Fruit fly (Drosophila melanogaster) whole organism, embryonic: ENCODE measurements around the gene rasp.

Experiments used
- ATbp ChIP-seq: fragments of 200-800 bp; sonication (Bioruptor generic); optimal IDR thresholded peaks from 2 replicates; lab custom pipeline; 2017; ENCODE audit warnings: missing biosample characterization, mild to moderate bottlenecking, missing genetic modification characterization, missing genetic modification reagents
- CG10959 ChIP-seq: fragments of 200-800 bp; sonication (Bioruptor generic); IDR thresholded peaks from 2 replicates; pipeline ENCODE4 v1.3.6; 2022; ENCODE audit warnings: missing biosample characterization, missing genetic modification characterization
- CG10979 ChIP-seq: fragments of 200-800 bp; sonication (Bioruptor generic); optimal IDR thresholded peaks from 2 replicates; lab custom pipeline; 2018; ENCODE audit warnings: missing biosample characterization, mild to moderate bottlenecking, missing genetic modification characterization, moderate library complexity
- CG13287 ChIP-seq: fragments of 200-800 bp; sonication (Bioruptor generic); IDR thresholded peaks from 2 replicates; pipeline ENCODE4 v1.3.6; 2022; ENCODE audit warnings: missing biosample characterization, missing genetic modification characterization; ENCODE audit not compliant: partially characterized antibody
- CG13296 ChIP-seq: fragments of 200-800 bp; sonication (Bioruptor generic); optimal IDR thresholded peaks from 3 replicates; lab custom pipeline; 2018; ENCODE audit warnings: missing biosample characterization, mild to moderate bottlenecking, missing genetic modification characterization
- CG14667 ChIP-seq: fragments of 200-800 bp; sonication (Bioruptor generic); IDR thresholded peaks from 2 replicates; pipeline ENCODE4 v1.3.6; 2022; ENCODE audit warnings: missing biosample characterization, missing genetic modification characterization
- CG15601 ChIP-seq: fragments of 200-800 bp; sonication (Bioruptor generic); optimal IDR thresholded peaks from 3 replicates; lab custom pipeline; 2019; ENCODE audit warnings: missing biosample characterization, mild to moderate bottlenecking, missing genetic modification characterization, moderate library complexity
- CG1602 ChIP-seq: fragments of 200-800 bp; sonication (Bioruptor generic); optimal IDR thresholded peaks from 3 replicates; lab custom pipeline; 2016; ENCODE audit warnings: missing biosample characterization, missing genetic modification characterization
- CG1603 ChIP-seq: fragments of 200-800 bp; sonication (Bioruptor generic); optimal IDR thresholded peaks from 2 replicates; lab custom pipeline; 2019; ENCODE audit warnings: missing biosample characterization, mild to moderate bottlenecking, missing genetic modification characterization, moderate library complexity
- CG16779 ChIP-seq: fragments of 200-800 bp; sonication (Bioruptor generic); IDR thresholded peaks from 2 replicates; pipeline ENCODE4 v1.3.6; 2022; ENCODE audit warnings: missing biosample characterization, missing genetic modification characterization
- CG17328 ChIP-seq: fragments of 200-800 bp; sonication (Bioruptor generic); IDR thresholded peaks from 2 replicates; pipeline ENCODE4 v1.3.6; 2022; ENCODE audit warnings: missing biosample characterization, missing genetic modification characterization
- CG17568 ChIP-seq: fragments of 200-800 bp; sonication (Bioruptor generic); optimal IDR thresholded peaks from 2 replicates; lab custom pipeline; 2018; ENCODE audit warnings: missing biosample characterization, mild to moderate bottlenecking, missing genetic modification characterization, moderate library complexity
- CG18262 ChIP-seq: fragments of 200-800 bp; optimal IDR thresholded peaks from 3 replicates; lab custom pipeline; 2019; ENCODE audit warnings: missing biosample characterization, mild to moderate bottlenecking, missing genetic modification characterization, moderate library complexity
- CG18476 ChIP-seq: fragments of 200-800 bp; sonication (Bioruptor generic); optimal IDR thresholded peaks from 2 replicates; lab custom pipeline; 2016; ENCODE audit warnings: missing biosample characterization, mild to moderate bottlenecking, missing genetic modification characterization
- CG2120 ChIP-seq: fragments of 200-800 bp; sonication (Bioruptor generic); optimal IDR thresholded peaks from 3 replicates; lab custom pipeline; 2016; ENCODE audit warnings: missing biosample characterization, missing genetic modification characterization
- CG2199 ChIP-seq: fragments of 200-800 bp; sonication (Bioruptor generic); IDR thresholded peaks from 3 replicates; pipeline ENCODE4 v1.3.6; 2022; ENCODE audit warnings: missing biosample characterization, missing genetic modification characterization
- CG2889 ChIP-seq: fragments of 200-800 bp; sonication (Bioruptor generic); IDR thresholded peaks from 3 replicates; pipeline ENCODE4 v1.3.6; 2022; ENCODE audit warnings: missing biosample characterization, missing genetic modification characterization
- CG30431 ChIP-seq: fragments of 200-800 bp; sonication (Bioruptor generic); optimal IDR thresholded peaks from 2 replicates; lab custom pipeline; 2017; ENCODE audit warnings: missing biosample characterization, missing genetic modification characterization
- CG31365 ChIP-seq: fragments of 200-800 bp; sonication (Bioruptor generic); optimal IDR thresholded peaks from 2 replicates; lab custom pipeline; 2018; ENCODE audit warnings: missing biosample characterization, mild to moderate bottlenecking, missing genetic modification characterization
- CG33557 ChIP-seq: fragments of 200-800 bp; sonication (Bioruptor generic); optimal IDR thresholded peaks from 2 replicates; lab custom pipeline; 2019; ENCODE audit warnings: missing biosample characterization, mild to moderate bottlenecking, missing genetic modification characterization, moderate library complexity
- CG3995 ChIP-seq: fragments of 200-800 bp; sonication (Bioruptor generic); optimal IDR thresholded peaks from 3 replicates; lab custom pipeline; 2016; ENCODE audit warnings: missing biosample characterization, missing genetic modification characterization
- CG4424 ChIP-seq: fragments of 200-800 bp; sonication (Bioruptor generic); optimal IDR thresholded peaks from 3 replicates; lab custom pipeline; 2016; ENCODE audit warnings: missing biosample characterization, missing genetic modification characterization
- CG7987 ChIP-seq: fragments of 200-800 bp; sonication (Bioruptor generic); optimal IDR thresholded peaks from 2 replicates; lab custom pipeline; 2018; ENCODE audit warnings: missing biosample characterization, mild to moderate bottlenecking, missing genetic modification characterization, moderate library complexity
- CG8944 ChIP-seq: fragments of 200-800 bp; sonication (Bioruptor generic); optimal IDR thresholded peaks from 3 replicates; lab custom pipeline; 2016; ENCODE audit warnings: missing biosample characterization, missing genetic modification characterization
- Deaf1 ChIP-seq: fragments of 200-800 bp; optimal IDR thresholded peaks from 3 replicates; lab custom pipeline; 2019; ENCODE audit warnings: missing biosample characterization, mild to moderate bottlenecking, missing genetic modification characterization, moderate library complexity
- Ets97D ChIP-seq: fragments of 200-800 bp; sonication (Bioruptor generic); optimal IDR thresholded peaks from 3 replicates; lab custom pipeline; 2016; ENCODE audit warnings: missing biosample characterization, missing genetic modification characterization
- GATAe ChIP-seq: fragments of 200-800 bp; sonication (Bioruptor generic); conservative IDR thresholded peaks from 2 replicates; pipeline ENCODE4 v1.3.6; 2022; ENCODE audit warnings: missing biosample characterization, missing genetic modification characterization
- Hr78 ChIP-seq, 2 experiments: fragments of 200-800 bp in 1 of 2; fragments of >200 bp in 1 of 2; sonication (Bioruptor generic) in 1 of 2; optimal IDR thresholded peaks; 2 replicates each; lab custom pipeline; 2017 to 2019; ENCODE audit warnings: missing biosample characterization in 2 of 2, missing genetic modification characterization in 2 of 2, mild to moderate bottlenecking in 1 of 2, moderate library complexity in 1 of 2
- Lpt ChIP-seq: fragments of >200 bp; optimal IDR thresholded peaks from 2 replicates; lab custom pipeline; 2018; ENCODE audit warnings: missing biosample characterization, missing genetic modification characterization
- MBD-R2 ChIP-seq: fragments of 200-800 bp; sonication (Bioruptor generic); IDR thresholded peaks from 2 replicates; pipeline ENCODE4 v1.3.6; 2022; ENCODE audit warnings: missing biosample characterization, missing genetic modification characterization
- Med ChIP-seq: fragments of 200-800 bp; sonication (Bioruptor generic); peaks from one replicate; lab custom pipeline; 2016; ENCODE audit warnings: missing biosample characterization, missing genetic modification characterization, mild to moderate bottlenecking, inconsistent platforms, moderate library complexity
- Myb ChIP-seq: fragments of 200-800 bp; sonication (Bioruptor generic); optimal IDR thresholded peaks from 2 replicates; lab custom pipeline; 2016; ENCODE audit warnings: missing biosample characterization, missing genetic modification characterization
- Side ChIP-seq: fragments of 200-800 bp; sonication (Bioruptor generic); optimal IDR thresholded peaks from 2 replicates; lab custom pipeline; 2016; ENCODE audit warnings: missing biosample characterization, missing genetic modification characterization
- ara ChIP-seq: fragments of 200-800 bp; sonication (Bioruptor generic); IDR thresholded peaks from 2 replicates; pipeline ENCODE4 v1.3.6; 2022; ENCODE audit warnings: missing biosample characterization, missing genetic modification characterization
- az2 ChIP-seq: fragments of 200-800 bp; sonication (Bioruptor generic); optimal IDR thresholded peaks from 3 replicates; lab custom pipeline; 2016; ENCODE audit warnings: missing biosample characterization, missing genetic modification characterization
- bbx ChIP-seq: fragments of 200-800 bp; sonication (Bioruptor generic); IDR thresholded peaks from 2 replicates; pipeline ENCODE4 v1.3.6; 2022; ENCODE audit warnings: missing biosample characterization, missing genetic modification characterization; ENCODE audit not compliant: partially characterized antibody
- br ChIP-seq: fragments of >200 bp; optimal IDR thresholded peaks from 2 replicates; lab custom pipeline; 2017
- crc ChIP-seq: fragments of 200-800 bp; sonication (Bioruptor generic); optimal IDR thresholded peaks from 2 replicates; lab custom pipeline; 2016; ENCODE audit warnings: missing biosample characterization, missing genetic modification characterization
- da ChIP-seq: fragments of 200-800 bp; sonication (Bioruptor generic); optimal IDR thresholded peaks from 2 replicates; lab custom pipeline; 2016; ENCODE audit warnings: missing biosample characterization, missing genetic modification characterization
- ind ChIP-seq: fragments of 200-800 bp; sonication (Bioruptor generic); optimal IDR thresholded peaks from 3 replicates; lab custom pipeline; 2016; ENCODE audit warnings: missing biosample characterization, missing genetic modification characterization
- knrl ChIP-seq: fragments of 200-800 bp; sonication (Bioruptor generic); IDR thresholded peaks from 3 replicates; pipeline ENCODE4 v1.3.6; 2022; ENCODE audit warnings: missing biosample characterization, missing genetic modification characterization; ENCODE audit not compliant: partially characterized antibody
- lab ChIP-seq: fragments of 200-800 bp; sonication (Bioruptor generic); optimal IDR thresholded peaks from 3 replicates; lab custom pipeline; 2017; ENCODE audit warnings: missing biosample characterization, missing genetic modification characterization, mild to moderate bottlenecking, moderate library complexity, missing genetic modification reagents
- mam ChIP-seq: fragments of 200-800 bp; sonication (Bioruptor generic); optimal IDR thresholded peaks from 3 replicates; lab custom pipeline; 2016; ENCODE audit warnings: missing biosample characterization, missing genetic modification characterization
- nau ChIP-seq: fragments of 200-800 bp; sonication (Bioruptor generic); optimal IDR thresholded peaks from 3 replicates; lab custom pipeline; 2017; ENCODE audit warnings: missing biosample characterization, mild to moderate bottlenecking, missing genetic modification characterization, missing genetic modification reagents
- run ChIP-seq: fragments of 200-800 bp; sonication (Bioruptor generic); optimal IDR thresholded peaks from 3 replicates; lab custom pipeline; 2018; ENCODE audit warnings: missing biosample characterization, mild to moderate bottlenecking, missing genetic modification characterization
- salm ChIP-seq: fragments of 200-800 bp; sonication (Bioruptor generic); optimal IDR thresholded peaks from 2 replicates; lab custom pipeline; 2018; ENCODE audit warnings: missing biosample characterization, mild to moderate bottlenecking, missing genetic modification characterization
- sim ChIP-seq: fragments of 200-800 bp; sonication (Bioruptor generic); IDR thresholded peaks from 2 replicates; pipeline ENCODE4 v1.3.6; 2022; ENCODE audit warnings: missing biosample characterization, missing genetic modification characterization
- sima ChIP-seq: fragments of 200-800 bp; sonication (Bioruptor generic); optimal IDR thresholded peaks from 2 replicates; lab custom pipeline; 2016; ENCODE audit warnings: missing biosample characterization, missing genetic modification characterization
- tin ChIP-seq: fragments of 200-800 bp; sonication (Bioruptor generic); optimal IDR thresholded peaks from 3 replicates; lab custom pipeline; 2016; ENCODE audit warnings: missing biosample characterization, missing genetic modification characterization
- trem ChIP-seq: fragments of 200-800 bp; optimal IDR thresholded peaks from 3 replicates; lab custom pipeline; 2019; ENCODE audit warnings: missing biosample characterization, mild to moderate bottlenecking, missing genetic modification characterization, moderate library complexity
- tup ChIP-seq: fragments of 200-800 bp; sonication (Bioruptor generic); optimal IDR thresholded peaks from 2 replicates; lab custom pipeline; 2016; ENCODE audit warnings: missing biosample characterization, mild to moderate bottlenecking, missing genetic modification characterization, moderate library complexity
- twi ChIP-seq: fragments of 200-800 bp; optimal IDR thresholded peaks from 2 replicates; lab custom pipeline; 2019; ENCODE audit warnings: missing biosample characterization, mild to moderate bottlenecking, missing genetic modification characterization, moderate library complexity

Gene rasp

dm6 chr3L:3197464-3197863 lies 35.5 kb downstream of the rasp start, which contains the start of gene CG14966 (continued):
- TF ChIP-seq trem (tag; lab: Kevin White, UChicago): peak; percentile 76
- TF ChIP-seq CG2889 (GFP tag; lab: Robert Waterston, UW): no peak
- TF ChIP-seq CG1603 (tag; lab: Kevin White, UChicago): peak; percentile 66
- TF ChIP-seq CG30431 (GFP tag; lab: Kevin White, UChicago): no peak
- peak; percentile 66 for TF ChIP-seq CG2120
- peak; percentile 96 for TF ChIP-seq bbx (GFP tag; lab: Robert Waterston, UW)
- TF ChIP-seq Deaf1 (tag; lab: Kevin White, UChicago): peak; percentile 0
- no peak for TF ChIP-seq CG33557
- no peak for TF ChIP-seq CG16779 (GFP tag; lab: Robert Waterston, UW)
- peak; percentile 95 for TF ChIP-seq Myb (GFP tag; lab: Kevin White, UChicago)
- no peak for TF ChIP-seq salm (tag; lab: Kevin White, UChicago)
- peak; percentile 39 for TF ChIP-seq tin (GFP tag; lab: Kevin White, UChicago)
- no peak for TF ChIP-seq CG8944 (GFP tag; lab: Kevin White, UChicago)
- TF ChIP-seq twi (tag; lab: Kevin White, UChicago): no peak
- TF ChIP-seq az2 (GFP tag; lab: Kevin White, UChicago): peak; percentile 17
- peak; percentile 1 for TF ChIP-seq CG4424 (GFP tag; lab: Kevin White, UChicago)
- TF ChIP-seq Ets97D (GFP tag; lab: Kevin White, UChicago): peak; percentile 67
- TF ChIP-seq ATbp (GFP tag; lab: Kevin White, UChicago): no peak
- no peak for TF ChIP-seq CG17568 (GFP tag; lab: Kevin White, UChicago)
- no peak for TF ChIP-seq sima (GFP tag; lab: Kevin White, UChicago)
- TF ChIP-seq Side (GFP tag; lab: Kevin White, UChicago): peak; percentile 25
- TF ChIP-seq CG18262 (tag; lab: Kevin White, UChicago): peak; percentile 7
- peak; percentile 62 for TF ChIP-seq mam (GFP tag; lab: Kevin White, UChicago)
- no peak for TF ChIP-seq GATAe (GFP tag; lab: Robert Waterston, UW)
- TF ChIP-seq sim (GFP tag; lab: Robert Waterston, UW): no peak
- TF ChIP-seq CG10979 (tag; lab: Kevin White, UChicago): peak; percentile 1
- TF ChIP-seq ara (GFP tag; lab: Robert Waterston, UW): no peak
- TF ChIP-seq CG1602 (GFP tag; lab: Kevin White, UChicago): no peak
- no peak for TF ChIP-seq CG18476 (GFP tag; lab: Kevin White, UChicago)
- TF ChIP-seq CG13296 (GFP tag; lab: Kevin White, UChicago): no peak
- peak; percentile 19 for TF ChIP-seq ind (GFP tag; lab: Kevin White, UChicago)
- no peak for TF ChIP-seq br (lab: Kevin White, UChicago)
- peak; percentile 2 for TF ChIP-seq CG7987 (GFP tag; lab: Kevin White, UChicago)
- TF ChIP-seq CG31365 (tag; lab: Kevin White, UChicago): no peak
- no peak for TF ChIP-seq run (tag; lab: Kevin White, UChicago)
- TF ChIP-seq CG2199 (GFP tag; lab: Robert Waterston, UW): peak; percentile 22; the same call in 2 of the 3 replicates
- TF ChIP-seq lab (GFP tag; lab: Kevin White, UChicago): peak; percentile 14
- TF ChIP-seq Med (GFP tag; lab: Kevin White, UChicago): peak; percentile 89
- TF ChIP-seq CG13287: peak; percentile 96
- no peak for TF ChIP-seq CG15601 (tag; lab: Kevin White, UChicago)
- TF ChIP-seq Lpt (GFP tag; lab: Kevin White, UChicago): no peak
- no peak for TF ChIP-seq Hr78 (GFP tag; optimal IDR thresholded peaks at IDR 0.05; lab: Kevin White, UChicago)
- TF ChIP-seq nau: no peak
- TF ChIP-seq CG10959 (GFP tag; lab: Robert Waterston, UW): no peak
- peak; percentile 88 for TF ChIP-seq knrl (GFP tag; lab: Robert Waterston, UW)
- TF ChIP-seq crc (GFP tag; lab: Kevin White, UChicago): no peak
- TF ChIP-seq CG14667: no peak
- TF ChIP-seq CG3995: peak; percentile 15
- no peak for TF ChIP-seq da
- peak; percentile 97 for TF ChIP-seq MBD-R2 (GFP tag; lab: Robert Waterston, UW)
- no peak for TF ChIP-seq tup (GFP tag; lab: Kevin White, UChicago)
- TF ChIP-seq CG17328 (GFP tag; lab: Robert Waterston, UW): no peak
